Worm (Caenorhabditis elegans): ENCODE data around the gene srab-7.

srab-7 gene

ce11 chrV:3169838-3170237, 14.9 kb upstream of the srab-7 start, which contains the start of gene srbc-6:
srbc-6 (plus strand) TSS chrV:3170138.
- no peak for TF ChIP-seq daf-12 (tag; optimal IDR thresholded peaks at IDR 0.05)
- TF ChIP-seq fos-1 (tag; optimal IDR thresholded peaks at IDR 0.05) = no peak
- no peak for TF ChIP-seq nhr-67 (tag; optimal IDR thresholded peaks at IDR 0.05)
- no peak for TF ChIP-seq ceh-82 (tag; optimal IDR thresholded peaks at IDR 0.05)
- no peak for TF ChIP-seq R02D3.7 (tag; optimal IDR thresholded peaks at IDR 0.05)
- TF ChIP-seq zag-1 (tag; optimal IDR thresholded peaks at IDR 0.05) = no peak
- TF ChIP-seq fkh-10 (GFP tag; optimal IDR thresholded peaks at IDR 0.05) = no peak
- no peak for TF ChIP-seq mdl-1 (tag; optimal IDR thresholded peaks at IDR 0.05)
- no peak for TF ChIP-seq aly-2 (tag; optimal IDR thresholded peaks at IDR 0.05)
- TF ChIP-seq unc-39 (tag; optimal IDR thresholded peaks at IDR 0.05) = no peak
- no peak for TF ChIP-seq mml-1 (tag; optimal IDR thresholded peaks at IDR 0.05)
- no peak for TF ChIP-seq lin-15B (tag; optimal IDR thresholded peaks at IDR 0.05)
- TF ChIP-seq egl-27 (tag; optimal IDR thresholded peaks at IDR 0.05) = no peak

ce11 chrV:3168650-3169049, 13.7 kb upstream of the srab-7 start, which contains the start of gene C36C5.15:
C36C5.15 (minus strand) TSS chrV:3168750.
- TF ChIP-seq jun-1 (tag; optimal IDR thresholded peaks at IDR 0.05) = no peak
- no peak for TF ChIP-seq elt-3 (tag; optimal IDR thresholded peaks at IDR 0.05)
- no peak for TF ChIP-seq fkh-2 (tag; optimal IDR thresholded peaks at IDR 0.05)
- TF ChIP-seq fos-1 (tag; optimal IDR thresholded peaks at IDR 0.05) = no peak
- no peak for TF ChIP-seq nhr-11 (tag; optimal IDR thresholded peaks at IDR 0.05)
- TF ChIP-seq pha-4 (tag; optimal IDR thresholded peaks at IDR 0.05) = no peak
- TF ChIP-seq egl-27 (tag; optimal IDR thresholded peaks at IDR 0.05) = no peak
- TF ChIP-seq daf-12 (tag; optimal IDR thresholded peaks at IDR 0.05) = no peak
- TF ChIP-seq ceh-16 (tag; optimal IDR thresholded peaks at IDR 0.05) = no peak
- no peak for TF ChIP-seq aly-2 (tag; optimal IDR thresholded peaks at IDR 0.05)
- TF ChIP-seq sea-2 (GFP tag; optimal IDR thresholded peaks at IDR 0.05) = no peak
- no peak for TF ChIP-seq snpc-4 (tag; optimal IDR thresholded peaks at IDR 0.05)
- TF ChIP-seq ceh-28 (tag; optimal IDR thresholded peaks at IDR 0.05) = no peak
- no peak for TF ChIP-seq hmg-11 (tag; optimal IDR thresholded peaks at IDR 0.05)

- no peak for TF ChIP-seq fkh-2 (tag; optimal IDR thresholded peaks at IDR 0.05)
- no peak for TF ChIP-seq nhr-11 (tag; optimal IDR thresholded peaks at IDR 0.05)
- no peak for TF ChIP-seq skn-1 (tag; optimal IDR thresholded peaks at IDR 0.05)
- no peak for TF ChIP-seq nfya-1 (tag; optimal IDR thresholded peaks at IDR 0.05; ENCODE audit: insufficient read depth)
- no peak for TF ChIP-seq ceh-9 (tag; optimal IDR thresholded peaks at IDR 0.05)
- no peak for TF ChIP-seq nhr-76 (tag; optimal IDR thresholded peaks at IDR 0.05)
- TF ChIP-seq elt-2 (tag; optimal IDR thresholded peaks at IDR 0.05) = no peak
- no peak for TF ChIP-seq daf-12 (tag; optimal IDR thresholded peaks at IDR 0.05)
- TF ChIP-seq unc-39 (tag; optimal IDR thresholded peaks at IDR 0.05) = no peak
- no peak for TF ChIP-seq snpc-4 (tag; optimal IDR thresholded peaks at IDR 0.05)
- TF ChIP-seq R02D3.7 (tag; optimal IDR thresholded peaks at IDR 0.05) = no peak
- no peak for TF ChIP-seq hmg-11 (tag; optimal IDR thresholded peaks at IDR 0.05)
- no peak for TF ChIP-seq egl-27 (tag; optimal IDR thresholded peaks at IDR 0.05)
- no peak for TF ChIP-seq unc-62 (GFP tag; optimal IDR thresholded peaks at IDR 0.05)
Observed at ce11 chrV:3166260-3166659, 11.3 kb upstream of the srab-7 start, which contains the start of gene C36C5.4. C36C5.4 (plus strand) TSS chrV:3166560.

- TF ChIP-seq nhr-23 (tag; optimal IDR thresholded peaks at IDR 0.05) (no peak), aly-2 (tag; optimal IDR thresholded peaks at IDR 0.05) (no peak), R02D3.7 (tag; optimal IDR thresholded peaks at IDR 0.05) (no peak), mdl-1 (tag; optimal IDR thresholded peaks at IDR 0.05) (no peak)
Observed at ce11 chrV:3165438-3165837, 10.5 kb upstream of the srab-7 start, which contains the start of gene C36C5.14. C36C5.14 (minus strand) TSS chrV:3165538.

- TF ChIP-seq R02D3.7 (tag; optimal IDR thresholded peaks at IDR 0.05) (no peak), elt-2 (tag; optimal IDR thresholded peaks at IDR 0.05) (no peak), fkh-2 (tag; optimal IDR thresholded peaks at IDR 0.05) (no peak), lin-39 (tag; optimal IDR thresholded peaks at IDR 0.05) (no peak), tbx-2 (tag; optimal IDR thresholded peaks at IDR 0.05) (no peak), nhr-12 (tag; optimal IDR thresholded peaks at IDR 0.05) (no peak), fos-1 (tag; optimal IDR thresholded peaks at IDR 0.05) (no peak), pha-4 (tag; optimal IDR thresholded peaks at IDR 0.05) (no peak), pqm-1 (tag; optimal IDR thresholded peaks at IDR 0.05) (no peak), ZK546.5 (tag; optimal IDR thresholded peaks at IDR 0.05) (no peak), ceh-82 (tag; optimal IDR thresholded peaks at IDR 0.05) (no peak), ceh-28 (tag; optimal IDR thresholded peaks at IDR 0.05) (no peak), nhr-28 (tag; optimal IDR thresholded peaks at IDR 0.05) (no peak), lin-15B (tag; optimal IDR thresholded peaks at IDR 0.05) (no peak), unc-62 (GFP tag; optimal IDR thresholded peaks at IDR 0.05) (no peak), eor-1 (tag; optimal IDR thresholded peaks at IDR 0.05) (no peak)
Observed at ce11 chrV:3163143-3163542, 8.2 kb upstream of the srab-7 start.
